Fruit fly (Drosophila melanogaster): Measurements from ENCODE around the gene Tmem43.

Tmem43 gene

dm6 chr3L:7952978-7953377 lies 38.1 kb upstream of the Tmem43 start (continued):
- TF ChIP-seq D (optimal IDR thresholded peaks at IDR 0.05), result no peak
- TF ChIP-seq D (GFP tag; optimal IDR thresholded peaks at IDR 0.05), result peak; percentile 48
- no peak for TF ChIP-seq CG12299 (tag; optimal IDR thresholded peaks at IDR 0.05)
- TF ChIP-seq odd (GFP tag; optimal IDR thresholded peaks at IDR 0.05), result no peak
- TF ChIP-seq CG6689 (GFP tag; IDR thresholded peaks at IDR 0.05), result 0 out of 2 replicates have a peak, but pooled peaks have one; percentile 39
- TF ChIP-seq Xbp1 (GFP tag; optimal IDR thresholded peaks at IDR 0.05), result no peak
- TF ChIP-seq CG1792 (GFP tag; optimal IDR thresholded peaks at IDR 0.05), result no peak
- TF ChIP-seq CG10979 (tag; optimal IDR thresholded peaks at IDR 0.05), result peak; percentile 69
- TF ChIP-seq sob (GFP tag; IDR thresholded peaks at IDR 0.05), result no peak
- TF ChIP-seq H2.0 (GFP tag; IDR thresholded peaks at IDR 0.05), result no peak
- no peak for TF ChIP-seq Lhr (GFP tag; optimal IDR thresholded peaks at IDR 0.05)
- no peak for TF ChIP-seq Rx (GFP tag; IDR thresholded peaks at IDR 0.05)
- TF ChIP-seq CG15011 (GFP tag; optimal IDR thresholded peaks at IDR 0.05), result no peak
- TF ChIP-seq Dfd (GFP tag; optimal IDR thresholded peaks at IDR 0.05), result no peak
- no peak for TF ChIP-seq CG10321 (GFP tag; IDR thresholded peaks at IDR 0.05)
- no peak for TF ChIP-seq CG17612 (GFP tag; IDR thresholded peaks at IDR 0.05)
- TF ChIP-seq slou (GFP tag; optimal IDR thresholded peaks at IDR 0.05), result no peak
- no peak for TF ChIP-seq CG3407 (GFP tag; optimal IDR thresholded peaks at IDR 0.05)
- TF ChIP-seq CrebB (tag; optimal IDR thresholded peaks at IDR 0.05), result no peak
- TF ChIP-seq gem (tag; optimal IDR thresholded peaks at IDR 0.05), result peak; percentile 57
- TF ChIP-seq CG17829 (tag; optimal IDR thresholded peaks at IDR 0.05), result peak; percentile 45
- TF ChIP-seq fd102C (GFP tag; optimal IDR thresholded peaks at IDR 0.05), result no peak
- TF ChIP-seq CG18599 (GFP tag; optimal IDR thresholded peaks at IDR 0.05), result no peak
- TF ChIP-seq Med (GFP tag), result peak; percentile 51
- TF ChIP-seq CG16863 (GFP tag; optimal IDR thresholded peaks at IDR 0.05), result no peak
- no peak for TF ChIP-seq dysf (GFP tag; IDR thresholded peaks at IDR 0.05)
- TF ChIP-seq CG12391 (tag; optimal IDR thresholded peaks at IDR 0.05), result peak; percentile 36
- no peak for TF ChIP-seq CG11093 (GFP tag; IDR thresholded peaks at IDR 0.05)
- TF ChIP-seq CG14050 (GFP tag; IDR thresholded peaks at IDR 0.05), result no peak
- TF ChIP-seq CG15073 (GFP tag; optimal IDR thresholded peaks at IDR 0.05), result no peak
- no peak for TF ChIP-seq CG3995 (GFP tag; optimal IDR thresholded peaks at IDR 0.05)
- no peak for TF ChIP-seq CG11723 (GFP tag; optimal IDR thresholded peaks at IDR 0.05)
- peak; percentile 52 for TF ChIP-seq CG14710 (tag; optimal IDR thresholded peaks at IDR 0.05)
- TF ChIP-seq CG13287 (GFP tag; IDR thresholded peaks at IDR 0.05; ENCODE audit: partially characterized antibody), result no peak
- TF ChIP-seq CG32767 (GFP tag; IDR thresholded peaks at IDR 0.05), result no peak
- peak in 1 of 3 experiments; percentile 65 for TF ChIP-seq lola (GFP tag; optimal IDR thresholded peaks at IDR 0.05)
- TF ChIP-seq CG5180 (GFP tag; optimal IDR thresholded peaks at IDR 0.05), result no peak
- no peak for TF ChIP-seq sug (tag; optimal IDR thresholded peaks at IDR 0.05)
- TF ChIP-seq CG1024 (GFP tag; IDR thresholded peaks at IDR 0.05), result no peak
- no peak for TF ChIP-seq usp (GFP tag; optimal IDR thresholded peaks at IDR 0.05)
- no peak for TF ChIP-seq Sry-δ (GFP tag; optimal IDR thresholded peaks at IDR 0.05)
- TF ChIP-seq Oaz (GFP tag; IDR thresholded peaks at IDR 0.05), result no peak
- TF ChIP-seq dpn (GFP tag; optimal IDR thresholded peaks at IDR 0.05), result no peak
- no peak for TF ChIP-seq dan (GFP tag; IDR thresholded peaks at IDR 0.05)
- TF ChIP-seq Adf1 (GFP tag; IDR thresholded peaks at IDR 0.05), result no peak
- peak; percentile 4 for TF ChIP-seq grau (tag; optimal IDR thresholded peaks at IDR 0.05)
- TF ChIP-seq Mad (GFP tag; optimal IDR thresholded peaks at IDR 0.05), result no peak
- TF ChIP-seq ash1 (GFP tag; optimal IDR thresholded peaks at IDR 0.05), result no peak
- TF ChIP-seq nmo (GFP tag; optimal IDR thresholded peaks at IDR 0.05), result peak; percentile 64
- no peak for TF ChIP-seq tup (GFP tag; optimal IDR thresholded peaks at IDR 0.05)
- no peak for TF ChIP-seq H15 (GFP tag; IDR thresholded peaks at IDR 0.05)
- no peak for TF ChIP-seq hbn (GFP tag; IDR thresholded peaks at IDR 0.05; ENCODE audit: partially characterized antibody)
